Fruit fly (Drosophila melanogaster) whole organism, embryonic: ENCODE data around the gene CG9630.

Experiments used
- CG10321 ChIP-seq: fragments of 200-800 bp; sonication (Bioruptor generic); IDR thresholded peaks from 2 replicates; pipeline ENCODE4 v1.3.6; 2022; ENCODE audit warnings: missing biosample characterization, missing genetic modification characterization
- CG10462 ChIP-seq: fragments of 200-800 bp; sonication (Bioruptor generic); optimal IDR thresholded peaks from 2 replicates; lab custom pipeline; 2016; ENCODE audit warnings: missing biosample characterization, missing genetic modification characterization
- CG10959 ChIP-seq: fragments of 200-800 bp; sonication (Bioruptor generic); IDR thresholded peaks from 2 replicates; pipeline ENCODE4 v1.3.6; 2022; ENCODE audit warnings: missing biosample characterization, missing genetic modification characterization
- CG11456 ChIP-seq: fragments of 200-800 bp; sonication (Bioruptor generic); IDR thresholded peaks from 3 replicates; pipeline ENCODE4 v1.3.6; 2022; ENCODE audit warnings: missing biosample characterization, missing genetic modification characterization
- CG14050 ChIP-seq: fragments of 200-800 bp; sonication (Bioruptor generic); IDR thresholded peaks from 3 replicates; pipeline ENCODE4 v1.3.6; 2022; ENCODE audit warnings: missing biosample characterization, missing genetic modification characterization
- CG14441 ChIP-seq: fragments of 200-800 bp; sonication (Bioruptor generic); IDR thresholded peaks from 2 replicates; pipeline ENCODE4 v1.3.6; 2022; ENCODE audit warnings: missing biosample characterization, missing genetic modification characterization
- CG2889 ChIP-seq: fragments of 200-800 bp; sonication (Bioruptor generic); IDR thresholded peaks from 3 replicates; pipeline ENCODE4 v1.3.6; 2022; ENCODE audit warnings: missing biosample characterization, missing genetic modification characterization
- CG30020 ChIP-seq: fragments of 200-800 bp; optimal IDR thresholded peaks from 2 replicates; lab custom pipeline; 2019; ENCODE audit warnings: missing biosample characterization, mild to moderate bottlenecking, missing genetic modification characterization, moderate library complexity
- CG3281 ChIP-seq: fragments of 200-800 bp; sonication (Bioruptor generic); optimal IDR thresholded peaks from 3 replicates; lab custom pipeline; 2017; ENCODE audit warnings: missing biosample characterization, mild to moderate bottlenecking, missing genetic modification characterization
- CG4820 ChIP-seq: fragments of 200-800 bp; sonication (Bioruptor generic); optimal IDR thresholded peaks from 3 replicates; lab custom pipeline; 2016; ENCODE audit warnings: missing biosample characterization, missing genetic modification characterization
- CG6791 ChIP-seq: fragments of 200-800 bp; sonication (Bioruptor generic); IDR thresholded peaks from 3 replicates; pipeline ENCODE4 v1.3.6; 2022; ENCODE audit warnings: missing biosample characterization, missing genetic modification characterization; ENCODE audit not compliant: partially characterized antibody
- CG8281 ChIP-seq: fragments of 200-800 bp; sonication (Bioruptor generic); optimal IDR thresholded peaks from 2 replicates; lab custom pipeline; 2018; ENCODE audit warnings: missing biosample characterization, mild to moderate bottlenecking, missing genetic modification characterization, moderate library complexity
- D ChIP-seq, 2 experiments: fragments of 200-800 bp in 1 of 2; fragments of >200 bp in 1 of 2; sonication (Bioruptor generic) in 1 of 2; optimal IDR thresholded peaks; 2 replicates in 1 of 2; 3 replicates in 1 of 2; lab custom pipeline; 2017; ENCODE audit warnings: mild to moderate bottlenecking in 1 of 2, missing biosample characterization in 1 of 2, missing genetic modification characterization in 1 of 2, missing genetic modification reagents in 1 of 2
- D19A ChIP-seq: fragments of 200-800 bp; optimal IDR thresholded peaks from 3 replicates; lab custom pipeline; 2019; ENCODE audit warnings: missing biosample characterization, mild to moderate bottlenecking, missing genetic modification characterization, moderate library complexity
- Lpt ChIP-seq: fragments of >200 bp; optimal IDR thresholded peaks from 2 replicates; lab custom pipeline; 2018; ENCODE audit warnings: missing biosample characterization, missing genetic modification characterization
- Opbp ChIP-seq: fragments of 200-800 bp; sonication (Bioruptor generic); IDR thresholded peaks from 3 replicates; pipeline ENCODE4 v1.3.6; 2022; ENCODE audit warnings: missing biosample characterization, missing genetic modification characterization; ENCODE audit not compliant: partially characterized antibody
- Ravus ChIP-seq: fragments of 200-800 bp; sonication (Bioruptor generic); IDR thresholded peaks from 2 replicates; pipeline ENCODE4 v1.3.6; 2022; ENCODE audit warnings: missing biosample characterization, missing genetic modification characterization
- aop ChIP-seq: fragments of 200-800 bp; sonication (Bioruptor generic); IDR thresholded peaks from 2 replicates; pipeline ENCODE4 v1.3.6; 2022; ENCODE audit warnings: missing biosample characterization, missing genetic modification characterization
- cad ChIP-seq: fragments of >200 bp; optimal IDR thresholded peaks from 2 replicates; lab custom pipeline; 2017; ENCODE audit warnings: missing biosample characterization, missing genetic modification characterization
- corto ChIP-seq: fragments of 200-800 bp; sonication (Bioruptor generic); optimal IDR thresholded peaks from 2 replicates; lab custom pipeline; 2016; ENCODE audit warnings: missing biosample characterization, mild to moderate bottlenecking, missing genetic modification characterization, moderate library complexity
- dati ChIP-seq: fragments of 200-800 bp; sonication (Bioruptor generic); IDR thresholded peaks from 2 replicates; pipeline ENCODE4 v1.3.6; 2022; ENCODE audit warnings: missing biosample characterization, missing genetic modification characterization
- fu2 ChIP-seq: fragments of 200-800 bp; sonication (Bioruptor generic); optimal IDR thresholded peaks from 2 replicates; lab custom pipeline; 2016; ENCODE audit warnings: missing biosample characterization, missing genetic modification characterization
- h ChIP-seq: fragments of >200 bp; optimal IDR thresholded peaks from 2 replicates; lab custom pipeline; 2017
- jumu ChIP-seq: fragments of 200-800 bp; sonication (Bioruptor generic); optimal IDR thresholded peaks from 3 replicates; lab custom pipeline; 2016; ENCODE audit warnings: missing biosample characterization, missing genetic modification characterization
- luna ChIP-seq: fragments of 200-800 bp; sonication (Bioruptor generic); optimal IDR thresholded peaks from 2 replicates; lab custom pipeline; 2016; ENCODE audit warnings: missing biosample characterization, missing genetic modification characterization
- nau ChIP-seq: fragments of 200-800 bp; sonication (Bioruptor generic); optimal IDR thresholded peaks from 3 replicates; lab custom pipeline; 2017; ENCODE audit warnings: missing biosample characterization, mild to moderate bottlenecking, missing genetic modification characterization, missing genetic modification reagents
- pfk ChIP-seq: fragments of 200-800 bp; sonication (Bioruptor generic); optimal IDR thresholded peaks from 2 replicates; lab custom pipeline; 2018; ENCODE audit warnings: missing biosample characterization, mild to moderate bottlenecking, missing genetic modification characterization, moderate library complexity
- row ChIP-seq: fragments of 200-800 bp; sonication (Bioruptor generic); IDR thresholded peaks from 3 replicates; pipeline ENCODE4 v1.3.6; 2022; ENCODE audit warnings: missing biosample characterization, missing genetic modification characterization
- sd ChIP-seq: fragments of 200-800 bp; sonication (Bioruptor generic); optimal IDR thresholded peaks from 3 replicates; lab custom pipeline; 2018; ENCODE audit warnings: missing biosample characterization, mild to moderate bottlenecking, missing genetic modification characterization, moderate library complexity
- sens ChIP-seq: fragments of 200-800 bp; sonication (Bioruptor generic); peaks from one replicate; lab custom pipeline; 2016; ENCODE audit warnings: missing biosample characterization, missing genetic modification characterization
- tgo ChIP-seq: fragments of 200-800 bp; sonication (Bioruptor generic); IDR thresholded peaks from 3 replicates; pipeline ENCODE4 v1.3.6; 2022; ENCODE audit warnings: missing biosample characterization, missing genetic modification characterization
- tll ChIP-seq, 2 experiments: fragments of 200-800 bp in 1 of 2; fragments of >200 bp in 1 of 2; sonication (Bioruptor generic) in 1 of 2; optimal IDR thresholded peaks; 2 replicates each; lab custom pipeline; 2017 to 2019; ENCODE audit warnings: missing biosample characterization in 2 of 2, missing genetic modification characterization in 2 of 2, mild to moderate bottlenecking in 1 of 2, moderate library complexity in 1 of 2
- tna ChIP-seq: fragments of 200-800 bp; sonication (Bioruptor generic); IDR thresholded peaks from 2 replicates; pipeline ENCODE4 v1.3.6; 2022; ENCODE audit warnings: missing biosample characterization, missing genetic modification characterization; ENCODE audit not compliant: partially characterized antibody
- twi ChIP-seq: fragments of 200-800 bp; optimal IDR thresholded peaks from 2 replicates; lab custom pipeline; 2019; ENCODE audit warnings: missing biosample characterization, mild to moderate bottlenecking, missing genetic modification characterization, moderate library complexity
- unc-4 ChIP-seq: fragments of 200-800 bp; sonication (Bioruptor generic); IDR thresholded peaks from 2 replicates; pipeline ENCODE4 v1.3.6; 2022; ENCODE audit warnings: missing biosample characterization, missing genetic modification characterization; ENCODE audit not compliant: partially characterized antibody
- usp ChIP-seq: fragments of >200 bp; optimal IDR thresholded peaks from 2 replicates; lab custom pipeline; 2017; ENCODE audit warnings: missing biosample characterization, missing genetic modification characterization

The CG9630 gene

DNA sequence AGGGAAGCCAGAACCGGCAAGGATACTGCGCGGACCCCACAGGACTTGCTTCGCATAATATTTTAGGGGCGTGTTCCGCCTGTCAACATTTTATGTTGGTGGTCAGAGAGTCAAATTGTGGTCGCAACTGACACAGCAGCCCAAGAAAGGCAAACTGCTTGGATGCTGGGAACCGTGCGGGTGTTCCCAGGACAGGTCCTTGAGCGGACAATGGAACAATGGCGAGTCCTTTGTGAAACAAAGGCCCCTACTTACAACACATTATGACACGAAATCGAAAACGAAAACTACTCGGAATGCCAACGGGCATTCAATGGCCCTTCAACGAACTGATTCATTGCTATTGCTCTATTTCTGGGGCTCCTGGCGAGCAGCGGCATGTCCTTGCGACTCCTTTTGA, 14.5 kb upstream of the CG9630 start (continued):
- TF ChIP-seq dati, result no peak
- TF ChIP-seq CG6791 (GFP tag; lab: Robert Waterston, UW), result no peak
- no peak for TF ChIP-seq fu2 (GFP tag; lab: Kevin White, UChicago)
- no peak for TF ChIP-seq nau (GFP tag; lab: Kevin White, UChicago)
- no peak for TF ChIP-seq tna (GFP tag; lab: Robert Waterston, UW)
- TF ChIP-seq CG10321, result no peak
- no peak for TF ChIP-seq CG3281
- TF ChIP-seq twi (tag; lab: Kevin White, UChicago), result peak; percentile 18
- TF ChIP-seq CG30020 (tag; lab: Kevin White, UChicago), result no peak
- TF ChIP-seq h (lab: Kevin White, UChicago), result no peak
- no peak for TF ChIP-seq CG14050 (GFP tag; lab: Robert Waterston, UW)
- no peak for TF ChIP-seq aop (GFP tag; lab: Robert Waterston, UW)
- TF ChIP-seq corto, result no peak
- peak in 1 of 2 experiments; percentile 75 for TF ChIP-seq tll (GFP tag; optimal IDR thresholded peaks at IDR 0.05; lab: Kevin White, UChicago)
- TF ChIP-seq D (optimal IDR thresholded peaks at IDR 0.05; lab: Kevin White, UChicago), result peak; percentile 100
- no peak for TF ChIP-seq D (GFP tag; optimal IDR thresholded peaks at IDR 0.05; lab: Kevin White, UChicago)
- TF ChIP-seq CG4820 (GFP tag; lab: Kevin White, UChicago), result no peak
- TF ChIP-seq CG2889 (GFP tag; lab: Robert Waterston, UW), result 0 out of 3 replicates have a peak, but pooled peaks have one; percentile 15
- no peak for TF ChIP-seq CG11456 (GFP tag; lab: Robert Waterston, UW)
- TF ChIP-seq usp (GFP tag; lab: Kevin White, UChicago), result no peak
- TF ChIP-seq tgo (GFP tag; lab: Robert Waterston, UW), result no peak
- no peak for TF ChIP-seq unc-4 (GFP tag; lab: Robert Waterston, UW)
- TF ChIP-seq row (GFP tag; lab: Robert Waterston, UW), result no peak
- no peak for TF ChIP-seq CG10462
- TF ChIP-seq CG10959 (GFP tag; lab: Robert Waterston, UW), result no peak

DNA sequence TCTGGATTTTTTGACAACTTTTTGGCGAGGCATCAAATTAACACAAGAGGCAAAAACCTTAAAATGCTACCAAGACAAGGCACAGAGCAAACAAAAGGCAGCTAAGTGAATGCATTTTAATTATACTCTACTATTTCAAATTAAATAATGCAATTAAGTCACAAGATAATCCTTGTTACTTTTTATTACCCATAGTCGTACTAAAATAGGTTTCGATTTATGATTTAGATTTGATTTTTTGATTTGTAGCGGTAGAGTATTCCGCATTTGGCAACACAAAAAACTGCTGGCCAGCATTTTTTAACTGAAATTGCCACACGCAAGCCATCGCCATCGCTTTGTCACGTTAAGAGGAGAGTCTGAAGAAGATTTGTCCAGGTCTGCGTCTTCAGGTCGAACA, 13.0 kb upstream of the CG9630 start:
- TF ChIP-seq D19A (tag; lab: Kevin White, UChicago), result peak; percentile 23
- TF ChIP-seq jumu (GFP tag; lab: Kevin White, UChicago), result no peak

DNA sequence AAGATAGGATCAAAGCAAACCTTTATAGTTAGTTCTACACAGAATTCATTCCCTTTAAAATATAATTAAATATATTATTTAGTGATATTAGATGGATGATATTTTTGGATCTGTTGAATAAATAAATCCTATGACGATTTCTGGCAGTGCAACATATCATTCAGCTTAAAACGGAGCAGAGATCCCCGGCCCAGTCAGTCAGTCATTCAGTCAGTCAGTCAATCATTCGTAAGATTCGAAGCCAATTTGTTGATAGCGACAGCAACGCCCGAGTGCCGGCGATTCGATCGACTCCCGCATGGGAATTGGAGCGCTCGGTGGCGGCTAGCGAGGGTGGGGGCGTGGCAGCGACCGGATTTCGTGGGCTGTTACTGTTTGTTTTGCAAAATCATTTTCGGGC, 10.3 kb upstream of the CG9630 start:
- no peak for TF ChIP-seq sd (tag; lab: Kevin White, UChicago)
- no peak for TF ChIP-seq CG14441
- TF ChIP-seq Opbp (GFP tag; lab: Robert Waterston, UW), result 0 out of 3 replicates have a peak, but pooled peaks have one; percentile 32
- no peak for TF ChIP-seq luna (GFP tag; lab: Kevin White, UChicago)
- no peak for TF ChIP-seq pfk (GFP tag; lab: Kevin White, UChicago)
- no peak for TF ChIP-seq Lpt
- TF ChIP-seq cad (GFP tag; lab: Kevin White, UChicago), result no peak
- TF ChIP-seq sens (GFP tag; lab: Kevin White, UChicago), result peak; percentile 19
- TF ChIP-seq Ravus (GFP tag; lab: Robert Waterston, UW), result no peak
- peak; percentile 90 for TF ChIP-seq CG8281 (tag; lab: Kevin White, UChicago)
